Fruit fly (Drosophila melanogaster) whole organism, embryonic: Measurements from ENCODE around the gene CG3902.

ENCODE experiments used
- Antp ChIP-seq: fragments of 200-800 bp; sonication (Bioruptor generic); optimal IDR thresholded peaks from 3 replicates; lab custom pipeline; 2016; ENCODE audit warnings: missing biosample characterization, missing genetic modification characterization
- BEAF-32 ChIP-seq: fragments of 200-800 bp; sonication (Bioruptor generic); optimal IDR thresholded peaks from 3 replicates; lab custom pipeline; 2017; ENCODE audit warnings: missing biosample characterization, missing genetic modification characterization, mild to moderate bottlenecking, moderate library complexity, missing genetic modification reagents
- CG11085 ChIP-seq: fragments of 200-800 bp; sonication (Bioruptor generic); IDR thresholded peaks from 2 replicates; pipeline ENCODE4 v1.3.6; 2022; ENCODE audit warnings: missing biosample characterization, missing genetic modification characterization
- CG14860 ChIP-seq: fragments of 200-800 bp; sonication (Bioruptor generic); IDR thresholded peaks from 3 replicates; pipeline ENCODE4 v1.3.6; 2022; ENCODE audit warnings: missing biosample characterization, missing genetic modification characterization; ENCODE audit not compliant: partially characterized antibody
- CG15601 ChIP-seq: fragments of 200-800 bp; sonication (Bioruptor generic); optimal IDR thresholded peaks from 3 replicates; lab custom pipeline; 2019; ENCODE audit warnings: missing biosample characterization, mild to moderate bottlenecking, missing genetic modification characterization, moderate library complexity
- CG16813 ChIP-seq: fragments of 200-800 bp; sonication (Bioruptor generic); IDR thresholded peaks from 3 replicates; pipeline ENCODE4 v1.3.6; 2022; ENCODE audit warnings: missing biosample characterization, missing genetic modification characterization; ENCODE audit not compliant: partially characterized antibody
- CG16815 ChIP-seq: fragments of 200-800 bp; sonication (Bioruptor generic); optimal IDR thresholded peaks from 3 replicates; lab custom pipeline; 2017; ENCODE audit warnings: missing biosample characterization, mild to moderate bottlenecking, missing genetic modification characterization
- CG17328 ChIP-seq: fragments of 200-800 bp; sonication (Bioruptor generic); IDR thresholded peaks from 2 replicates; pipeline ENCODE4 v1.3.6; 2022; ENCODE audit warnings: missing biosample characterization, missing genetic modification characterization
- CG2120 ChIP-seq: fragments of 200-800 bp; sonication (Bioruptor generic); optimal IDR thresholded peaks from 3 replicates; lab custom pipeline; 2016; ENCODE audit warnings: missing biosample characterization, missing genetic modification characterization
- CG2129 ChIP-seq: fragments of 200-800 bp; sonication (Bioruptor generic); IDR thresholded peaks from 2 replicates; pipeline ENCODE4 v1.3.6; 2022; ENCODE audit warnings: missing biosample characterization, missing genetic modification characterization; ENCODE audit not compliant: partially characterized antibody
- CG2202 ChIP-seq: fragments of 200-800 bp; sonication (Bioruptor generic); optimal IDR thresholded peaks from 2 replicates; lab custom pipeline; 2018; ENCODE audit warnings: missing biosample characterization, mild to moderate bottlenecking, missing genetic modification characterization
- CG30431 ChIP-seq: fragments of 200-800 bp; sonication (Bioruptor generic); optimal IDR thresholded peaks from 2 replicates; lab custom pipeline; 2017; ENCODE audit warnings: missing biosample characterization, missing genetic modification characterization
- CG3163 ChIP-seq: fragments of 200-800 bp; sonication (Bioruptor generic); optimal IDR thresholded peaks from 3 replicates; lab custom pipeline; 2016; ENCODE audit warnings: missing biosample characterization, missing genetic modification characterization
- CG32767 ChIP-seq: fragments of 200-800 bp; sonication (Bioruptor generic); IDR thresholded peaks from 2 replicates; pipeline ENCODE4 v1.3.6; 2022; ENCODE audit warnings: missing biosample characterization, missing genetic modification characterization
- CG4617 ChIP-seq: fragments of 200-800 bp; sonication (Bioruptor generic); optimal IDR thresholded peaks from 3 replicates; lab custom pipeline; 2016; ENCODE audit warnings: missing biosample characterization, missing genetic modification characterization, borderline replicate concordance
- CG7556 ChIP-seq: fragments of 200-800 bp; sonication (Bioruptor generic); optimal IDR thresholded peaks from 2 replicates; lab custom pipeline; 2017; ENCODE audit warnings: missing biosample characterization, mild to moderate bottlenecking, missing genetic modification characterization
- CG7928 ChIP-seq: fragments of 200-800 bp; sonication (Bioruptor generic); optimal IDR thresholded peaks from 2 replicates; lab custom pipeline; 2017; ENCODE audit warnings: missing biosample characterization, mild to moderate bottlenecking, missing genetic modification characterization
- CG9437 ChIP-seq: fragments of 200-800 bp; sonication (Bioruptor generic); optimal IDR thresholded peaks from 2 replicates; lab custom pipeline; 2018; ENCODE audit warnings: missing biosample characterization, mild to moderate bottlenecking, missing genetic modification characterization
- CG9609 ChIP-seq: fragments of 200-800 bp; sonication (Bioruptor generic); optimal IDR thresholded peaks from 3 replicates; lab custom pipeline; 2016; ENCODE audit warnings: missing biosample characterization, missing genetic modification characterization
- CG9932 ChIP-seq: fragments of 200-800 bp; sonication (Bioruptor generic); IDR thresholded peaks from 2 replicates; pipeline ENCODE4 v1.3.6; 2022; ENCODE audit warnings: missing biosample characterization, missing genetic modification characterization
- CoRest ChIP-seq: fragments of 200-800 bp; sonication (Bioruptor generic); optimal IDR thresholded peaks from 3 replicates; lab custom pipeline; 2018; ENCODE audit warnings: missing biosample characterization, mild to moderate bottlenecking, missing genetic modification characterization, moderate library complexity
- Dek ChIP-seq: fragments of 200-800 bp; sonication (Bioruptor generic); optimal IDR thresholded peaks from 3 replicates; lab custom pipeline; 2019; ENCODE audit warnings: missing biosample characterization, mild to moderate bottlenecking, missing genetic modification characterization, moderate library complexity
- Dll ChIP-seq: fragments of 200-800 bp; sonication (Bioruptor generic); IDR thresholded peaks from 4 replicates; pipeline ENCODE4 v1.3.6; 2022; ENCODE audit warnings: missing biosample characterization, missing genetic modification characterization; ENCODE audit not compliant: partially characterized antibody
- Doc2 ChIP-seq: fragments of 200-800 bp; sonication (Bioruptor generic); IDR thresholded peaks from 2 replicates; pipeline ENCODE4 v1.3.6; 2022; ENCODE audit warnings: missing biosample characterization, missing genetic modification characterization
- ERR ChIP-seq: fragments of 200-800 bp; sonication (Bioruptor generic); optimal IDR thresholded peaks from 2 replicates; lab custom pipeline; 2016; ENCODE audit warnings: missing biosample characterization, missing genetic modification characterization
- Ets97D ChIP-seq: fragments of 200-800 bp; sonication (Bioruptor generic); optimal IDR thresholded peaks from 3 replicates; lab custom pipeline; 2016; ENCODE audit warnings: missing biosample characterization, missing genetic modification characterization
- HmgD ChIP-seq: fragments of 200-800 bp; sonication (Bioruptor generic); optimal IDR thresholded peaks from 3 replicates; lab custom pipeline; 2016; ENCODE audit warnings: missing biosample characterization, missing genetic modification characterization
- Hr39 ChIP-seq: fragments of >200 bp; optimal IDR thresholded peaks from 2 replicates; lab custom pipeline; 2017
- Pdp1 ChIP-seq, 2 experiments: fragments of 200-800 bp; sonication (Bioruptor generic); optimal IDR thresholded peaks; 3 replicates each; lab custom pipeline; 2016; ENCODE audit warnings: missing biosample characterization in 2 of 2, missing genetic modification characterization in 2 of 2, mild to moderate bottlenecking in 1 of 2, moderate library complexity in 1 of 2
- Sox102F ChIP-seq: fragments of 200-800 bp; sonication (Bioruptor generic); optimal IDR thresholded peaks from 2 replicates; lab custom pipeline; 2018; ENCODE audit warnings: missing biosample characterization, mild to moderate bottlenecking, missing genetic modification characterization, moderate library complexity
- TFAM ChIP-seq: fragments of 200-800 bp; sonication (Bioruptor generic); optimal IDR thresholded peaks from 2 replicates; lab custom pipeline; 2017; ENCODE audit warnings: missing biosample characterization, missing genetic modification characterization, inconsistent platforms
- Tbp ChIP-seq: fragments of >200 bp; optimal IDR thresholded peaks from 2 replicates; lab custom pipeline; 2018; ENCODE audit warnings: missing biosample characterization, missing genetic modification characterization
- ase ChIP-seq: fragments of 200-800 bp; sonication (Bioruptor generic); IDR thresholded peaks from 3 replicates; pipeline ENCODE4 v1.3.6; 2022; ENCODE audit warnings: missing biosample characterization, missing genetic modification characterization
- ato ChIP-seq: fragments of 200-800 bp; sonication (Bioruptor generic); IDR thresholded peaks from 2 replicates; pipeline ENCODE4 v1.3.6; 2022; ENCODE audit warnings: missing biosample characterization, missing genetic modification characterization; ENCODE audit not compliant: partially characterized antibody
- cas ChIP-seq: fragments of 200-800 bp; sonication (Bioruptor generic); IDR thresholded peaks from 2 replicates; pipeline ENCODE4 v1.3.6; 2022; ENCODE audit warnings: missing biosample characterization, missing genetic modification characterization
- caup ChIP-seq: fragments of 200-800 bp; sonication (Bioruptor generic); optimal IDR thresholded peaks from 3 replicates; lab custom pipeline; 2017; ENCODE audit warnings: missing biosample characterization, mild to moderate bottlenecking, missing genetic modification characterization, moderate library complexity; ENCODE audit not compliant: severe bottlenecking
- chinmo ChIP-seq: fragments of 200-800 bp; sonication (Bioruptor generic); IDR thresholded peaks from 4 replicates; pipeline ENCODE4 v1.3.6; 2022; ENCODE audit warnings: missing biosample characterization, missing genetic modification characterization; ENCODE audit not compliant: partially characterized antibody
- dmrt11E ChIP-seq: fragments of 200-800 bp; sonication (Bioruptor generic); optimal IDR thresholded peaks from 3 replicates; lab custom pipeline; 2018; ENCODE audit warnings: missing biosample characterization, mild to moderate bottlenecking, missing genetic modification characterization, moderate library complexity
- fd64A ChIP-seq: fragments of 200-800 bp; sonication (Bioruptor generic); optimal IDR thresholded peaks from 3 replicates; lab custom pipeline; 2018; ENCODE audit warnings: missing biosample characterization, mild to moderate bottlenecking, missing genetic modification characterization
- lbe ChIP-seq: fragments of 200-800 bp; sonication (Bioruptor generic); optimal IDR thresholded peaks from 2 replicates; lab custom pipeline; 2016; ENCODE audit warnings: missing biosample characterization, mild to moderate bottlenecking, missing genetic modification characterization
- phol ChIP-seq: fragments of 200-800 bp; sonication (Bioruptor generic); optimal IDR thresholded peaks from 3 replicates; lab custom pipeline; 2018; ENCODE audit warnings: missing biosample characterization, mild to moderate bottlenecking, missing genetic modification characterization, moderate library complexity
- run ChIP-seq: fragments of 200-800 bp; sonication (Bioruptor generic); optimal IDR thresholded peaks from 3 replicates; lab custom pipeline; 2018; ENCODE audit warnings: missing biosample characterization, mild to moderate bottlenecking, missing genetic modification characterization
- sens ChIP-seq: fragments of 200-800 bp; sonication (Bioruptor generic); peaks from one replicate; lab custom pipeline; 2016; ENCODE audit warnings: missing biosample characterization, missing genetic modification characterization
- sna ChIP-seq: fragments of 200-800 bp; sonication (Bioruptor generic); IDR thresholded peaks from 2 replicates; pipeline ENCODE4 v1.3.6; 2022; ENCODE audit warnings: missing biosample characterization, missing genetic modification characterization; ENCODE audit not compliant: partially characterized antibody
- sqz ChIP-seq: fragments of 200-800 bp; sonication (Bioruptor generic); optimal IDR thresholded peaks from 3 replicates; lab custom pipeline; 2018; ENCODE audit warnings: missing biosample characterization, mild to moderate bottlenecking, missing genetic modification characterization
- sr ChIP-seq: fragments of 200-800 bp; sonication (Bioruptor generic); IDR thresholded peaks from 3 replicates; pipeline ENCODE4 v1.3.6; 2022; ENCODE audit warnings: missing biosample characterization, missing genetic modification characterization
- ssp ChIP-seq: fragments of 200-800 bp; sonication (Bioruptor generic); IDR thresholded peaks from 2 replicates; pipeline ENCODE4 v1.3.6; 2022; ENCODE audit warnings: missing biosample characterization, missing genetic modification characterization
- sug ChIP-seq: fragments of 200-800 bp; optimal IDR thresholded peaks from 2 replicates; lab custom pipeline; 2019; ENCODE audit warnings: missing biosample characterization, mild to moderate bottlenecking, missing genetic modification characterization, moderate library complexity
- tap ChIP-seq: fragments of 200-800 bp; optimal IDR thresholded peaks from 3 replicates; lab custom pipeline; 2019; ENCODE audit warnings: missing biosample characterization, mild to moderate bottlenecking, missing genetic modification characterization, moderate library complexity
- unpg ChIP-seq: fragments of 200-800 bp; sonication (Bioruptor generic); optimal IDR thresholded peaks from 3 replicates; lab custom pipeline; 2018; ENCODE audit warnings: missing biosample characterization, mild to moderate bottlenecking, missing genetic modification characterization, moderate library complexity
- zf30C ChIP-seq: fragments of 200-800 bp; sonication (Bioruptor generic); optimal IDR thresholded peaks from 3 replicates; lab custom pipeline; 2018; ENCODE audit warnings: missing biosample characterization, mild to moderate bottlenecking, missing genetic modification characterization

The CG3902 gene

dm6 chr3L:18848436-18848835 is 49.7 kb downstream of the CG3902 start (continued):
- TF ChIP-seq lbe: peak; percentile 45
- TF ChIP-seq Ets97D (GFP tag; lab: Kevin White, UChicago): peak; percentile 48
- TF ChIP-seq CG32767 (GFP tag; lab: Robert Waterston, UW): no peak
- no peak for TF ChIP-seq CG9932 (GFP tag; lab: Robert Waterston, UW)
- TF ChIP-seq sug (tag; lab: Kevin White, UChicago): no peak
- peak; percentile 63 for TF ChIP-seq Dek (tag; lab: Kevin White, UChicago)
- TF ChIP-seq zf30C: peak; percentile 6
- TF ChIP-seq ssp (GFP tag; lab: Robert Waterston, UW): no peak
- TF ChIP-seq Hr39: no peak
- TF ChIP-seq unpg (GFP tag; lab: Kevin White, UChicago): peak; percentile 69
- no peak for TF ChIP-seq sr
- TF ChIP-seq CG30431: no peak
- TF ChIP-seq Antp (GFP tag; lab: Kevin White, UChicago): no peak
- peak in 1 of 2 experiments; percentile 50 for TF ChIP-seq Pdp1 (GFP tag; optimal IDR thresholded peaks at IDR 0.05; lab: Kevin White, UChicago)
- TF ChIP-seq tap (tag; lab: Kevin White, UChicago): peak; percentile 30
- peak; percentile 52; the same call in 1 of the 2 replicates for TF ChIP-seq CG11085 (GFP tag; lab: Robert Waterston, UW)
- no peak for TF ChIP-seq CG14860 (GFP tag; lab: Robert Waterston, UW)
- TF ChIP-seq cas (GFP tag; lab: Robert Waterston, UW): no peak
- peak; percentile 56 for TF ChIP-seq CoRest (tag; lab: Kevin White, UChicago)
- TF ChIP-seq CG9437 (GFP tag; lab: Kevin White, UChicago): peak; percentile 52
- no peak for TF ChIP-seq sna (GFP tag; lab: Robert Waterston, UW)
- peak; percentile 16 for TF ChIP-seq ERR (GFP tag; lab: Kevin White, UChicago)
- peak; percentile 80; the same call in 2 of the 4 replicates for TF ChIP-seq chinmo
- TF ChIP-seq ato (GFP tag; lab: Robert Waterston, UW): no peak
- peak; percentile 69 for TF ChIP-seq caup (GFP tag; lab: Kevin White, UChicago)
- peak; percentile 52 for TF ChIP-seq CG2120 (GFP tag; lab: Kevin White, UChicago)
- TF ChIP-seq CG16815 (GFP tag; lab: Kevin White, UChicago): no peak
- TF ChIP-seq dmrt11E (tag; lab: Kevin White, UChicago): peak; percentile 49
- TF ChIP-seq BEAF-32: no peak
- no peak for TF ChIP-seq run (tag; lab: Kevin White, UChicago)
- TF ChIP-seq sqz (GFP tag; lab: Kevin White, UChicago): peak; percentile 61
- no peak for TF ChIP-seq CG16813 (GFP tag; lab: Robert Waterston, UW)
- TF ChIP-seq fd64A (GFP tag; lab: Kevin White, UChicago): no peak
- TF ChIP-seq CG7928: peak; percentile 5
- peak; percentile 95 for TF ChIP-seq sens (GFP tag; lab: Kevin White, UChicago)
- peak; percentile 66 for TF ChIP-seq phol (tag; lab: Kevin White, UChicago)
- TF ChIP-seq CG17328 (GFP tag; lab: Robert Waterston, UW): peak; percentile 62; the same call in 1 of the 2 replicates
- TF ChIP-seq HmgD (GFP tag; lab: Kevin White, UChicago): peak; percentile 65
- no peak for TF ChIP-seq CG2129 (GFP tag; lab: Robert Waterston, UW)
- no peak for TF ChIP-seq TFAM
- TF ChIP-seq CG4617 (GFP tag; lab: Kevin White, UChicago): peak; percentile 32
- peak; percentile 76 for TF ChIP-seq CG3163 (GFP tag; lab: Kevin White, UChicago)
- no peak for TF ChIP-seq Doc2 (GFP tag; lab: Robert Waterston, UW)
- no peak for TF ChIP-seq CG7556 (GFP tag; lab: Kevin White, UChicago)
- peak; percentile 61 for TF ChIP-seq CG9609 (GFP tag; lab: Kevin White, UChicago)
- TF ChIP-seq Tbp: no peak
- no peak for TF ChIP-seq Dll (GFP tag; lab: Robert Waterston, UW)
- peak; percentile 74 for TF ChIP-seq CG15601 (tag; lab: Kevin White, UChicago)
- no peak for TF ChIP-seq Sox102F
- TF ChIP-seq CG2202 (tag; lab: Kevin White, UChicago): peak; percentile 35
- TF ChIP-seq ase (GFP tag; lab: Robert Waterston, UW): no peak
